Fruit fly (Drosophila melanogaster) whole organism, embryonic: ENCODE measurements around the gene eIF1.

ENCODE experiments used
- ATbp ChIP-seq: fragments of 200-800 bp; sonication (Bioruptor generic); optimal IDR thresholded peaks from 2 replicates; lab custom pipeline; 2017; ENCODE audit warnings: missing biosample characterization, mild to moderate bottlenecking, missing genetic modification characterization, missing genetic modification reagents
- CG11695 ChIP-seq: fragments of 200-800 bp; sonication (Bioruptor generic); IDR thresholded peaks from 3 replicates; pipeline ENCODE4 v1.3.6; 2022; ENCODE audit warnings: missing biosample characterization, missing genetic modification characterization
- CG11723 ChIP-seq: fragments of 200-800 bp; sonication (Bioruptor generic); optimal IDR thresholded peaks from 2 replicates; lab custom pipeline; 2017; ENCODE audit warnings: missing biosample characterization, mild to moderate bottlenecking, missing genetic modification characterization
- CG12104 ChIP-seq: fragments of 200-800 bp; sonication (Bioruptor generic); optimal IDR thresholded peaks from 3 replicates; lab custom pipeline; 2016; ENCODE audit warnings: missing biosample characterization, missing genetic modification characterization
- CG12299 ChIP-seq: fragments of 200-800 bp; sonication (Bioruptor generic); optimal IDR thresholded peaks from 2 replicates; lab custom pipeline; 2018; ENCODE audit warnings: missing biosample characterization, mild to moderate bottlenecking, missing genetic modification characterization
- CG12744 ChIP-seq: fragments of 200-800 bp; sonication (Bioruptor generic); optimal IDR thresholded peaks from 2 replicates; lab custom pipeline; 2016; ENCODE audit warnings: missing biosample characterization, missing genetic modification characterization
- CG1602 ChIP-seq: fragments of 200-800 bp; sonication (Bioruptor generic); optimal IDR thresholded peaks from 3 replicates; lab custom pipeline; 2016; ENCODE audit warnings: missing biosample characterization, missing genetic modification characterization
- CG16863 ChIP-seq: fragments of 200-800 bp; sonication (Bioruptor generic); optimal IDR thresholded peaks from 3 replicates; lab custom pipeline; 2016; ENCODE audit warnings: missing biosample characterization, missing genetic modification characterization
- CG17359 ChIP-seq: fragments of 200-800 bp; sonication (Bioruptor generic); optimal IDR thresholded peaks from 3 replicates; lab custom pipeline; 2018; ENCODE audit warnings: missing biosample characterization, mild to moderate bottlenecking, missing genetic modification characterization, moderate library complexity
- CG18619 ChIP-seq: fragments of 200-800 bp; sonication (Bioruptor generic); optimal IDR thresholded peaks from 3 replicates; lab custom pipeline; 2017; ENCODE audit warnings: missing biosample characterization, mild to moderate bottlenecking, missing genetic modification characterization
- CG2120 ChIP-seq: fragments of 200-800 bp; sonication (Bioruptor generic); optimal IDR thresholded peaks from 3 replicates; lab custom pipeline; 2016; ENCODE audit warnings: missing biosample characterization, missing genetic modification characterization
- CG31441 ChIP-seq: fragments of 200-800 bp; sonication (Bioruptor generic); IDR thresholded peaks from 2 replicates; pipeline ENCODE4 v1.3.6; 2022; ENCODE audit warnings: missing biosample characterization, missing genetic modification characterization
- CG3847 ChIP-seq: fragments of 200-800 bp; sonication (Bioruptor generic); IDR thresholded peaks from 2 replicates; pipeline ENCODE4 v1.3.6; 2022; ENCODE audit warnings: missing biosample characterization, missing genetic modification characterization
- CG6689 ChIP-seq: fragments of 200-800 bp; sonication (Bioruptor generic); IDR thresholded peaks from 2 replicates; pipeline ENCODE4 v1.3.6; 2022; ENCODE audit warnings: missing biosample characterization, missing genetic modification characterization
- CG7963 ChIP-seq: fragments of 200-800 bp; sonication (Bioruptor generic); IDR thresholded peaks from 3 replicates; pipeline ENCODE4 v1.3.6; 2022; ENCODE audit warnings: missing biosample characterization, missing genetic modification characterization; ENCODE audit not compliant: partially characterized antibody
- CG8089 ChIP-seq: fragments of 200-800 bp; sonication (Bioruptor generic); optimal IDR thresholded peaks from 3 replicates; lab custom pipeline; 2016; ENCODE audit warnings: missing biosample characterization, missing genetic modification characterization
- CG9215 ChIP-seq: fragments of 200-800 bp; sonication (Bioruptor generic); IDR thresholded peaks from 2 replicates; pipeline ENCODE4 v1.3.6; 2022; ENCODE audit warnings: missing biosample characterization, missing genetic modification characterization
- Dad ChIP-seq: fragments of 200-800 bp; sonication (Bioruptor generic); optimal IDR thresholded peaks from 3 replicates; lab custom pipeline; 2016; ENCODE audit warnings: missing biosample characterization, missing genetic modification characterization
- Dbx ChIP-seq: fragments of 200-800 bp; sonication (Bioruptor generic); IDR thresholded peaks from 3 replicates; pipeline ENCODE4 v1.3.6; 2022; ENCODE audit warnings: missing biosample characterization, missing genetic modification characterization
- Dek ChIP-seq: fragments of 200-800 bp; sonication (Bioruptor generic); optimal IDR thresholded peaks from 3 replicates; lab custom pipeline; 2019; ENCODE audit warnings: missing biosample characterization, mild to moderate bottlenecking, missing genetic modification characterization, moderate library complexity
- Doc2 ChIP-seq: fragments of 200-800 bp; sonication (Bioruptor generic); IDR thresholded peaks from 2 replicates; pipeline ENCODE4 v1.3.6; 2022; ENCODE audit warnings: missing biosample characterization, missing genetic modification characterization
- Dp ChIP-seq: fragments of 200-800 bp; sonication (Bioruptor generic); optimal IDR thresholded peaks from 2 replicates; lab custom pipeline; 2018; ENCODE audit warnings: missing biosample characterization, mild to moderate bottlenecking, missing genetic modification characterization, moderate library complexity
- H2.0 ChIP-seq: fragments of 200-800 bp; sonication (Bioruptor generic); IDR thresholded peaks from 2 replicates; pipeline ENCODE4 v1.3.6; 2022; ENCODE audit warnings: missing biosample characterization, missing genetic modification characterization
- HmgD ChIP-seq: fragments of 200-800 bp; sonication (Bioruptor generic); optimal IDR thresholded peaks from 3 replicates; lab custom pipeline; 2016; ENCODE audit warnings: missing biosample characterization, missing genetic modification characterization
- Mad ChIP-seq: fragments of 200-800 bp; sonication (Bioruptor generic); optimal IDR thresholded peaks from 2 replicates; lab custom pipeline; 2016; ENCODE audit warnings: missing biosample characterization, missing genetic modification characterization
- NC2β ChIP-seq: fragments of 200-800 bp; sonication (Bioruptor generic); optimal IDR thresholded peaks from 2 replicates; lab custom pipeline; 2016; ENCODE audit warnings: missing biosample characterization, missing genetic modification characterization
- Pdp1 ChIP-seq, 2 experiments: fragments of 200-800 bp; sonication (Bioruptor generic); optimal IDR thresholded peaks; 3 replicates each; lab custom pipeline; 2016; ENCODE audit warnings: missing biosample characterization in 2 of 2, missing genetic modification characterization in 2 of 2, mild to moderate bottlenecking in 1 of 2, moderate library complexity in 1 of 2
- ab ChIP-seq: fragments of 200-800 bp; sonication (Bioruptor generic); optimal IDR thresholded peaks from 2 replicates; lab custom pipeline; 2016; ENCODE audit warnings: missing biosample characterization, missing genetic modification characterization
- ap ChIP-seq: fragments of 200-800 bp; sonication (Bioruptor generic); IDR thresholded peaks from 2 replicates; pipeline ENCODE4 v1.3.6; 2022; ENCODE audit warnings: missing biosample characterization, missing genetic modification characterization
- btn ChIP-seq: fragments of 200-800 bp; sonication (Bioruptor generic); optimal IDR thresholded peaks from 2 replicates; lab custom pipeline; 2016; ENCODE audit warnings: missing biosample characterization, missing genetic modification characterization
- caup ChIP-seq: fragments of 200-800 bp; sonication (Bioruptor generic); optimal IDR thresholded peaks from 3 replicates; lab custom pipeline; 2017; ENCODE audit warnings: missing biosample characterization, mild to moderate bottlenecking, missing genetic modification characterization, moderate library complexity; ENCODE audit not compliant: severe bottlenecking
- croc ChIP-seq: fragments of 200-800 bp; sonication (Bioruptor generic); conservative IDR thresholded peaks from 3 replicates; pipeline ENCODE4 v1.3.6; 2022; ENCODE audit warnings: missing biosample characterization, missing genetic modification characterization
- dimm ChIP-seq: fragments of 200-800 bp; sonication (Bioruptor generic); IDR thresholded peaks from 2 replicates; pipeline ENCODE4 v1.3.6; 2022; ENCODE audit warnings: missing biosample characterization, missing genetic modification characterization
- exex ChIP-seq: fragments of 200-800 bp; sonication (Bioruptor generic); optimal IDR thresholded peaks from 4 replicates; lab custom pipeline; 2018; ENCODE audit warnings: missing biosample characterization, mild to moderate bottlenecking, missing genetic modification characterization, moderate library complexity
- gfzf ChIP-seq: fragments of 200-800 bp; sonication (Bioruptor generic); optimal IDR thresholded peaks from 2 replicates; lab custom pipeline; 2016; ENCODE audit warnings: missing biosample characterization, mild to moderate bottlenecking, missing genetic modification characterization, moderate library complexity
- lab ChIP-seq: fragments of 200-800 bp; sonication (Bioruptor generic); optimal IDR thresholded peaks from 3 replicates; lab custom pipeline; 2017; ENCODE audit warnings: missing biosample characterization, missing genetic modification characterization, mild to moderate bottlenecking, moderate library complexity, missing genetic modification reagents
- nerfin-1 ChIP-seq: fragments of 200-800 bp; sonication (Bioruptor generic); optimal IDR thresholded peaks from 3 replicates; lab custom pipeline; 2019; ENCODE audit warnings: missing biosample characterization, mild to moderate bottlenecking, missing genetic modification characterization, moderate library complexity
- org-1 ChIP-seq: fragments of 200-800 bp; sonication (Bioruptor generic); optimal IDR thresholded peaks from 2 replicates; lab custom pipeline; 2017; ENCODE audit warnings: missing biosample characterization, missing genetic modification characterization
- pan ChIP-seq, 4 experiments: fragments of >200 bp in 3 of 4; fragments of 200-800 bp in 1 of 4; sonication (Bioruptor generic) in 1 of 4; optimal IDR thresholded peaks in 3 of 4; IDR thresholded peaks in 1 of 4; 2 replicates each; pipeline versions ENCODE4 v1.3.6 to Lab custom; 2017 to 2022; ENCODE audit warnings: missing biosample characterization in 2 of 4, missing genetic modification characterization in 2 of 4, mixed read lengths in 1 of 4
- peb ChIP-seq: fragments of 200-800 bp; sonication (Bioruptor generic); IDR thresholded peaks from 2 replicates; pipeline ENCODE4 v1.3.6; 2022; ENCODE audit warnings: missing biosample characterization, missing genetic modification characterization
- repo ChIP-seq: fragments of 200-800 bp; sonication (Bioruptor generic); optimal IDR thresholded peaks from 2 replicates; lab custom pipeline; 2016; ENCODE audit warnings: missing biosample characterization, missing genetic modification characterization
- sens-2 ChIP-seq: fragments of 200-800 bp; sonication (Bioruptor generic); IDR thresholded peaks from 2 replicates; pipeline ENCODE4 v1.3.6; 2022; ENCODE audit warnings: missing biosample characterization, missing genetic modification characterization
- sim ChIP-seq: fragments of 200-800 bp; sonication (Bioruptor generic); IDR thresholded peaks from 2 replicates; pipeline ENCODE4 v1.3.6; 2022; ENCODE audit warnings: missing biosample characterization, missing genetic modification characterization
- so ChIP-seq: fragments of 200-800 bp; sonication (Bioruptor generic); IDR thresholded peaks from 3 replicates; pipeline ENCODE4 v1.3.6; 2022; ENCODE audit warnings: missing biosample characterization, missing genetic modification characterization
- sr ChIP-seq: fragments of 200-800 bp; sonication (Bioruptor generic); IDR thresholded peaks from 3 replicates; pipeline ENCODE4 v1.3.6; 2022; ENCODE audit warnings: missing biosample characterization, missing genetic modification characterization
- tio ChIP-seq: fragments of 200-800 bp; sonication (Bioruptor generic); optimal IDR thresholded peaks from 2 replicates; lab custom pipeline; 2017; ENCODE audit warnings: missing biosample characterization, missing genetic modification characterization, inconsistent platforms
- tll ChIP-seq, 2 experiments: fragments of 200-800 bp in 1 of 2; fragments of >200 bp in 1 of 2; sonication (Bioruptor generic) in 1 of 2; optimal IDR thresholded peaks; 2 replicates each; lab custom pipeline; 2017 to 2019; ENCODE audit warnings: missing biosample characterization in 2 of 2, missing genetic modification characterization in 2 of 2, mild to moderate bottlenecking in 1 of 2, moderate library complexity in 1 of 2
- vnd ChIP-seq: fragments of 200-800 bp; sonication (Bioruptor generic); IDR thresholded peaks from 3 replicates; pipeline ENCODE4 v1.3.6; 2022; ENCODE audit warnings: missing biosample characterization, missing genetic modification characterization; ENCODE audit not compliant: partially characterized antibody
- zfh1 ChIP-seq: fragments of 200-800 bp; sonication (Bioruptor generic); IDR thresholded peaks from 3 replicates; pipeline ENCODE4 v1.3.6; 2022; ENCODE audit warnings: missing biosample characterization, missing genetic modification characterization
- zfh2 ChIP-seq: fragments of 200-800 bp; sonication (Bioruptor generic); optimal IDR thresholded peaks from 2 replicates; lab custom pipeline; 2016; ENCODE audit warnings: missing biosample characterization, missing genetic modification characterization

eIF1 gene

DNA sequence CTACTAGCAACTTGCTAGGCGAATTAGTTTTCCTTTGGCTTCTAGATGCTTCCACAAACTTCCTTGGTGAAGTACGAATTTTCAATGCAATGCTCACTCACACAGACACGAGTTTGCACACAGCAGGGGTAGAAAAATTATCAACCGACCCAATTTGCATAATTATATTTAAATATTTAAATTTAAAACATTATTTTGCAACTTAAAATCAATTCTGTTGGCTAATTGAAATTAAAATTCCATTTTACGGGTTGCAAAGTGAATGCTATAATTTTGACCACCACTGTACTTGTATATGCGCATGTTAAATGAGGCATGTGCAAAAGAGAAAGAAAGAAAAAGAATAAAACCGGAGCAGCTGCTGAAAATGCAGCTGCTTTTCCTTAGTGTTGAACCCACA lies 29.1 kb upstream of the eIF1 start (continued):
- TF ChIP-seq CG6689 (GFP tag; lab: Robert Waterston, UW) (peak; percentile 94), CG12299 (tag; lab: Kevin White, UChicago) (peak; percentile 93), vnd (no peak), CG16863 (GFP tag; lab: Kevin White, UChicago) (peak; percentile 66), Dbx (GFP tag; lab: Robert Waterston, UW) (peak; percentile 92), CG17359 (peak; percentile 98), CG3847 (GFP tag; lab: Robert Waterston, UW) (peak; percentile 88), tll (GFP tag; optimal IDR thresholded peaks at IDR 0.05; lab: Kevin White, UChicago) (peak in 1 of 2 experiments; percentile 19), sim (GFP tag; lab: Robert Waterston, UW) (peak; percentile 92), Mad (GFP tag; lab: Kevin White, UChicago) (peak; percentile 81), CG11695 (GFP tag; lab: Robert Waterston, UW) (peak; percentile 97), croc (peak; percentile 88), CG9215 (GFP tag; lab: Robert Waterston, UW) (peak; percentile 78), zfh1 (GFP tag; lab: Robert Waterston, UW) (peak; percentile 95), tio (GFP tag; lab: Kevin White, UChicago) (peak; percentile 88), gfzf (GFP tag; lab: Kevin White, UChicago) (no peak), org-1 (peak; percentile 87), ab (GFP tag; lab: Kevin White, UChicago) (no peak), sens-2 (GFP tag; lab: Robert Waterston, UW) (peak; percentile 92), Doc2 (peak; percentile 73), pan (optimal IDR thresholded peaks at IDR 0.05; lab: Kevin White, UChicago) (no peak), pan (GFP tag; optimal IDR thresholded peaks at IDR 0.05 in 1 of 2, IDR thresholded peaks at IDR 0.05 in 1 of 2) (peak in 1 of 2 experiments; percentile 97), dimm (GFP tag; lab: Robert Waterston, UW) (peak; percentile 87), CG11723 (GFP tag; lab: Kevin White, UChicago) (peak; percentile 83), NC2β (peak; percentile 43), Dad (peak; percentile 58), btn (GFP tag; lab: Kevin White, UChicago) (no peak), lab (GFP tag; lab: Kevin White, UChicago) (peak; percentile 97), CG12744 (peak; percentile 3), ap (peak; percentile 90), CG2120 (GFP tag; lab: Kevin White, UChicago) (peak; percentile 84), Pdp1 (GFP tag; optimal IDR thresholded peaks at IDR 0.05; lab: Kevin White, UChicago) (peak; percentile 55), exex (tag; lab: Kevin White, UChicago) (peak; percentile 58), peb (peak; percentile 90), HmgD (no peak), H2.0 (GFP tag; lab: Robert Waterston, UW) (peak; percentile 90), zfh2 (GFP tag; lab: Kevin White, UChicago) (peak; percentile 14), Dek (peak; percentile 93), CG7963 (GFP tag; lab: Robert Waterston, UW) (no peak), CG31441 (GFP tag; lab: Robert Waterston, UW) (peak; percentile 96), CG18619 (GFP tag; lab: Kevin White, UChicago) (peak; percentile 90), nerfin-1 (tag; lab: Kevin White, UChicago) (peak; percentile 82), caup (GFP tag; lab: Kevin White, UChicago) (peak; percentile 94), CG12104 (GFP tag; lab: Kevin White, UChicago) (peak; percentile 89), Dp (GFP tag; lab: Kevin White, UChicago) (no peak), ATbp (GFP tag; lab: Kevin White, UChicago) (peak; percentile 93), sr (GFP tag; lab: Robert Waterston, UW) (peak; percentile 54; the same call in 1 of the 3 replicates), CG8089 (no peak), so (peak; percentile 93), CG1602 (GFP tag; lab: Kevin White, UChicago) (peak; percentile 86), repo (GFP tag; lab: Kevin White, UChicago) (peak; percentile 48)
